Fruit fly (Drosophila melanogaster) whole organism, adult: ENCODE results near the gene Or2a.

ENCODE experiments used
- CG12768 ChIP-seq: fragments of 200-800 bp; sonication (Bioruptor generic); optimal IDR thresholded peaks from 2 replicates; lab custom pipeline; 2017; ENCODE audit warnings: missing biosample characterization, missing genetic modification characterization, mild to moderate bottlenecking, moderate library complexity, missing genetic modification reagents
- CG14711 ChIP-seq: fragments of 200-800 bp; sonication (Bioruptor generic); optimal IDR thresholded peaks from 2 replicates; lab custom pipeline; 2018; ENCODE audit warnings: missing biosample characterization, mild to moderate bottlenecking, missing genetic modification characterization, moderate library complexity
- Clk ChIP-seq: fragments of 200-800 bp; sonication (Bioruptor generic); optimal IDR thresholded peaks from 2 replicates; lab custom pipeline; 2017; ENCODE audit warnings: missing biosample characterization, missing genetic modification characterization
- Crg-1 ChIP-seq: fragments of 200-800 bp; sonication (Bioruptor generic); optimal IDR thresholded peaks from 2 replicates; lab custom pipeline; 2016; ENCODE audit warnings: missing biosample characterization, missing genetic modification characterization
- tj ChIP-seq: fragments of 200-800 bp; sonication (Bioruptor generic); optimal IDR thresholded peaks from 3 replicates; lab custom pipeline; 2017; ENCODE audit warnings: missing biosample characterization, mild to moderate bottlenecking, missing genetic modification characterization, moderate library complexity

DNA sequence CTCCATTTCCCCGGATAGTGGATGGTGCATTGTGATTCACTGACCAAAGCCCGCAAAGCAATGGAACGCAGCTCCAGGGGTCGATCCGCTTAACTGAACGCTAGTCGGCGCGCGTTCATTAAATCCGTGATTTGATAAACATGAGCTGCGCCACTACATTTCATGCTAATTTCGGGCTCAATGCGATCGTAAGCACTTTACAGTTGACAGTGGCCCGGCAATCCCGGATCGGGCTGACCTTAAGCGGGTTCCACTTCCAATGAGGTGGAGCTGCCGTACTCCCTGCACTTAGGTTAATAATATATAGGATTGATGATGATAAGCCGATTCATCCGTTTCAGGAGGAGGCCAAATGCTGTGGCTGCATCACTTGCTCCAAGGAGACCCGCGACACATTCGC, 42.3 kb upstream of the Or2a start, which contains the start of gene FarO:
- TF ChIP-seq CG14711 (no peak), Clk (GFP tag; lab: Kevin White, UChicago) (no peak), Crg-1 (no peak), CG12768 (GFP tag; lab: Kevin White, UChicago) (no peak), tj (no peak)
